Worm (Caenorhabditis elegans): ENCODE measurements around the gene sdz-6.

ce11 chrV:19285921-19286320, 34.5 kb upstream of the sdz-6 start:
- TF ChIP-seq nhr-237 (tag; optimal IDR thresholded peaks at IDR 0.05) (no peak), mdl-1 (tag; optimal IDR thresholded peaks at IDR 0.05) (no peak), ama-1 (optimal IDR thresholded peaks at IDR 0.05) (no peak), nhr-11 (tag; optimal IDR thresholded peaks at IDR 0.05) (no peak), rnt-1 (tag; optimal IDR thresholded peaks at IDR 0.05) (no peak), egl-27 (tag; optimal IDR thresholded peaks at IDR 0.05) (no peak), efl-1 (optimal IDR thresholded peaks at IDR 0.05) (no peak), efl-1 (GFP tag; optimal IDR thresholded peaks at IDR 0.05 in 1 of 2) (no peak), fos-1 (tag; optimal IDR thresholded peaks at IDR 0.05) (no peak), zip-4 (GFP tag; optimal IDR thresholded peaks at IDR 0.05) (no peak), lin-39 (tag; optimal IDR thresholded peaks at IDR 0.05) (no peak), lsy-2 (tag; optimal IDR thresholded peaks at IDR 0.05) (no peak), ceh-82 (tag; optimal IDR thresholded peaks at IDR 0.05) (no peak)
